Fruit fly (Drosophila melanogaster): ENCODE measurements around the gene CG45072.

Gene CG45072

DNA sequence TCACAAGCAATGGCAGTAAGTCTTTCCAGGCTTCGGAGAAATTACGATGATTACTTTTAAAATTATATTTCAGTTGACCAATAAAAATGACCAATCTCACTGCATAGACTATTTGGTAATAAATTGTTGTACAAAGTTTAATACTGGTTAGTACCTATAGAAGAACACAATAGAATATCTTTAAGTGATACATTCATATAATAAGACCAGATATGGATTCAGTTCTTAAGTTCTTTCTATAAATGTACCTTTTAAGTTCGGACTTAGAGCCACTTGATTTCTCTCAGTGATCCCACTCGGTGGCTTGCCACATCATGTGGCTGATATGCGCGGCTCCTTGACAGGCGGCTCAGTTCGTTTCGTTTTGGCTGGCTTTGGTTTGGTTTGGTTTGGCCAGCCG is 40.2 kb upstream of the CG45072 start (continued):
- no peak for TF ChIP-seq CG6808 (GFP tag; optimal IDR thresholded peaks at IDR 0.05)
- TF ChIP-seq CG34406 (GFP tag; optimal IDR thresholded peaks at IDR 0.05): no peak
- no peak for TF ChIP-seq CG16779 (tag; optimal IDR thresholded peaks at IDR 0.05)
- no peak for TF ChIP-seq CG11902 (GFP tag; optimal IDR thresholded peaks at IDR 0.05)
- TF ChIP-seq dac (GFP tag; optimal IDR thresholded peaks at IDR 0.05): no peak

DNA sequence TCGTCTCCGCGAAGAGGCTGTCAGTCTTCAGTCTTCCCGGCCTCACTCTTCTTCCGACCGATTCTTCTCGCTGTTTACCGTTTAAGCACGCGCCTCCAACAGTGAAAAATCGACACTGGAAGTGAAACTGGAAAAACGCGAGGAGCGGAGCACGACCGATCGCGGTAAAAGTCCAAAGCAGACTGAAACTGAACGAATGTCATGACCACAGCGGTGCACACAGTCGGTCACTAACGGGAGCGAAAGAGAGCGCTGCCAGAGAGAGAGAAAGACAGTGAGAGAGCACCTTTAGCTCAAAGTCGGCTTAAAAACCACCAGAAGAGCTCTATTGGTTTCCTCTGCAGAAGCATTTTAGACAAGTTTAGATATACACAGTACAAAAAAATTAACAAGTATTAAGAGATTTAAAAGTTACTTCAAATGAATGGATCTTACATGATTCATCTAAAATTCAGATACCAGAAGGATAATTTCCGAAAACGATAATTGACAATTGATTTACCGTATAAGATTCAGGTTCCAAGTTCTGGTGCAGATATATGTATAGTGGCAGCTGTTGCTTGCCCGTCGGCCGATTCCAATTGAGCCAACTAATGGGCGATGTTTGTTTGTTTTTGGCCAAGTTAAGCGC is 37.4 kb upstream of the CG45072 start, which contains the start of gene CG11498:
Gene CG11498 (minus strand): TSS at position 162 of the 631 bp plus-strand sequence.
- peak; percentile 61; the same call in 2 of the 3 replicates for TF ChIP-seq CG8119 (GFP tag; IDR thresholded peaks at IDR 0.05)
- no peak for TF ChIP-seq Met (GFP tag; optimal IDR thresholded peaks at IDR 0.05)
- TF ChIP-seq CG15336 (GFP tag; IDR thresholded peaks at IDR 0.05): peak; percentile 72
- TF ChIP-seq Hr4 (GFP tag; optimal IDR thresholded peaks at IDR 0.05): peak; percentile 36
- peak; percentile 18 for TF ChIP-seq Sox102F (GFP tag; optimal IDR thresholded peaks at IDR 0.05)
- 0 out of 2 replicates have a peak, but pooled peaks have one; percentile 32 for TF ChIP-seq Gug (GFP tag; IDR thresholded peaks at IDR 0.05)
- TF ChIP-seq Eip78C (GFP tag): peak; percentile 47
- TF ChIP-seq CG8632 (GFP tag; optimal IDR thresholded peaks at IDR 0.05): no peak
- no peak for TF ChIP-seq CG10669 (GFP tag; optimal IDR thresholded peaks at IDR 0.05)
- TF ChIP-seq eg (GFP tag; IDR thresholded peaks at IDR 0.05): peak; percentile 56
- no peak for TF ChIP-seq salr (GFP tag; optimal IDR thresholded peaks at IDR 0.05)
- TF ChIP-seq CG3919 (GFP tag; optimal IDR thresholded peaks at IDR 0.05): peak; percentile 20
- peak; percentile 59 for TF ChIP-seq CG32006 (GFP tag; optimal IDR thresholded peaks at IDR 0.05)
- TF ChIP-seq esn (GFP tag; optimal IDR thresholded peaks at IDR 0.05): peak; percentile 3
- TF ChIP-seq svp (GFP tag): peak; percentile 54
- no peak for TF ChIP-seq CG11762 (GFP tag; optimal IDR thresholded peaks at IDR 0.05; ENCODE audit: insufficient read depth)
- peak; percentile 3 for TF ChIP-seq Eip75B (GFP tag; optimal IDR thresholded peaks at IDR 0.05)
- peak; percentile 71; the same call in 2 of the 3 replicates for TF ChIP-seq CG6163 (GFP tag; IDR thresholded peaks at IDR 0.05)
- peak; percentile 20 for TF ChIP-seq CG4318 (GFP tag; optimal IDR thresholded peaks at IDR 0.05)
- no peak for TF ChIP-seq pdm3 (GFP tag; optimal IDR thresholded peaks at IDR 0.05)
- TF ChIP-seq dsx (GFP tag; optimal IDR thresholded peaks at IDR 0.05; ENCODE audit: poor library complexity, severe bottlenecking): no peak

DNA sequence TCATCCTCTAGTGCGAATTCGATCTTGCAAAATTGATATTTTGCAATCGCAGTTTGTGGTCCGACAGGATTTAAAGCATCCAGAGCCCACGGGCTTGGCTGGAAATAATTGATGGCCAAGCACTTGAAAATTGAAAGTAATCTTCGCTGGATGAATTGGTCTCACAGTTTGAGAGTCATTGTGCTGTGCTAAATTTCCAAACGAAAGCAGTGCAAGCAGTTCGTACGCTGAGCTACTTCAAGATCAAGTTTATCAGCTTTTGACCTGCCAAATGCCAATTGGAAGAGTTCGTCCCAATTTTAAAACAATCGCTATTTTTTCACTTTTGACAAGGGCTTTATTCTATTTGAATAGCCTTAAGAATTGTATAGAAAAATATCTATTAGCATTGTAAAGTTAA is 30.8 kb upstream of the CG45072 start:
- no peak for TF ChIP-seq Eip75B (GFP tag; optimal IDR thresholded peaks at IDR 0.05)
- no peak for TF ChIP-seq achi (GFP tag; optimal IDR thresholded peaks at IDR 0.05)
- peak; percentile 38 for TF ChIP-seq svp (GFP tag)
- TF ChIP-seq CG8319 (GFP tag; optimal IDR thresholded peaks at IDR 0.05): no peak

DNA sequence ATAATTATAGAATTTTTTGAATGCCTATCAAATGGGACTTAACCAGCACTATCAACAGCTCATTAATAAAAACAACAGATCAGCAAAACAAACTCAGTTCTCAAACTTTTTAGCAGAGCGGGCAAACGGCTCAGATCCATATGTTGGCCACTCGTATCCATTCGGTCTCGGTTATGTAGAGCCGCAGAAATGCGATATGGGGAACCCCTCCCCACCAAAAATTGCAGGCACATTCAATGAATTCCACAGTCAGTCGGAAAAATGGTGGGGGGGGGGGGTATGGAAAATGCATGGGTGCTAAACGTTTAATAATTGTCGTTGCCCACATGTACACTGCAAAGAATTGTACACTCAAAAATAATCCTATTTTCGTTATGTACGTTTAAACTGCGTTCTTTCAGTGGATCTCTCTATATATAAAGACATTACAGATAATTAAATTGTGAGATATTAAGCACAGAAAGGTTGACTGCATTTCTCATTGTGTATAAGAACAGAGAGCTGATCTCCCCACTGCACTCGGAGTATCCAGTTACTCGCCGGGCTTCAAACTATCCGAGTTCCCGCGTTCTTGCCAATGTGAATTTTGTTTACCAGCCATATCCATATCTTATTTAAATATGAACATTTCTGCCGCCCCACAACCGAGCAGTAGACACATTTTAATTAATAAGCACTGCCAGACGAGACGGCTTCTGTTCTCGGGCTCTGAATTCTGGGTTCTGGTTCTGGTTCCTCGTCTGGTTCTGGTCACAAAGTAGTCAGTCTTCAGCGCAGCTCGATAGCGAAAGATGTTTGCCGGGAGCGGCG is 28.4 kb upstream of the CG45072 start, which contains the start of gene CG15529:
Gene CG15529 (plus strand): TSS at position 760 of the 810 bp plus-strand sequence.
- TF ChIP-seq Hr38 (GFP tag; optimal IDR thresholded peaks at IDR 0.05) (no peak), acj6 (GFP tag; optimal IDR thresholded peaks at IDR 0.05) (peak; percentile 68), eg (GFP tag; IDR thresholded peaks at IDR 0.05) (peak; percentile 86), CG11294 (GFP tag; IDR thresholded peaks at IDR 0.05) (peak; percentile 72), Sox14 (GFP tag; optimal IDR thresholded peaks at IDR 0.05) (peak; percentile 52), CG3919 (GFP tag; optimal IDR thresholded peaks at IDR 0.05) (peak; percentile 69), CG1621 (tag; optimal IDR thresholded peaks at IDR 0.05) (peak; percentile 51), fkh (GFP tag; optimal IDR thresholded peaks at IDR 0.05) (no peak), Eip93F (GFP tag; optimal IDR thresholded peaks at IDR 0.05) (no peak), CG3032 (tag; optimal IDR thresholded peaks at IDR 0.05) (peak; percentile 77), CG8319 (GFP tag; optimal IDR thresholded peaks at IDR 0.05) (peak; percentile 29), Gug (GFP tag; IDR thresholded peaks at IDR 0.05) (peak; percentile 73), Hr39 (GFP tag; optimal IDR thresholded peaks at IDR 0.05) (peak; percentile 27), fd85E (GFP tag; optimal IDR thresholded peaks at IDR 0.05) (no peak), net (GFP tag; optimal IDR thresholded peaks at IDR 0.05) (peak; percentile 53), pdm3 (GFP tag; optimal IDR thresholded peaks at IDR 0.05) (peak; percentile 60), Sox102F (GFP tag; optimal IDR thresholded peaks at IDR 0.05) (peak; percentile 20), Eip78C (GFP tag) (peak; percentile 83), Hr4 (GFP tag; optimal IDR thresholded peaks at IDR 0.05) (peak; percentile 38), Ets96B (tag; optimal IDR thresholded peaks at IDR 0.05) (peak; percentile 66), fd59A (GFP tag; optimal IDR thresholded peaks at IDR 0.05) (peak; percentile 65), achi (GFP tag; optimal IDR thresholded peaks at IDR 0.05) (peak; percentile 57), spab (GFP tag; optimal IDR thresholded peaks at IDR 0.05) (peak; percentile 68), CG11762 (GFP tag; optimal IDR thresholded peaks at IDR 0.05; ENCODE audit: insufficient read depth) (peak; percentile 38), CG10669 (GFP tag; optimal IDR thresholded peaks at IDR 0.05) (peak; percentile 72)

All from whole organism, prepupa.